Fruit fly (Drosophila melanogaster): ENCODE data around the gene CG8043.
A peak's percentile ranks its signal among the peaks of the same experiment; 100 is the strongest.

The CG8043 gene

DNA sequence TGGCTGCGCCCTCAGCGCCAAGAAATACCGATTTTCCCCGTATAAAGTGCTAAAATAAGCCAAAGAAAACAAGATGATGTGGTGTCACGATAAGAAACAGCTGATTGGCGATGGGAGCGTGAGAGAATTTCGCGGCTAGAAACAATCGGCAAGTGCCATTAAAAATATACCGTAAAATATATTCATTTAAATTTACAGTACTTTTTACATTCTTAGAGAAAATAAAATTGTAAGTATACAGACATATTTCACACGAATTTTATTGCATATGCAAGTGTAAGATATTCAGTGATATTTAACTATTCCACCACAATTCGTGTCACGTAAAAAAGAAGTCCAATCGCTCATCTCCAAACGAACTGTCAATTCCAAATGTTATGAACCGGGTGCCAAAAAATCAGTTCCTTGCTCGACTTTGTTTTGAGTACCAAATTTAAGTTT lies at the start of gene CG8043, which contains the start of the genes Unc50 and CG11755 (continued):
- TF ChIP-seq CG10565 (GFP tag; optimal IDR thresholded peaks at IDR 0.05): no peak
- no peak for TF ChIP-seq sr (GFP tag; IDR thresholded peaks at IDR 0.05)
- TF ChIP-seq CG10979 (tag; optimal IDR thresholded peaks at IDR 0.05): peak; percentile 75
- TF ChIP-seq CG11695 (GFP tag; IDR thresholded peaks at IDR 0.05): peak; percentile 77; the same call in 2 of the 3 replicates
- TF ChIP-seq CG17612 (GFP tag; IDR thresholded peaks at IDR 0.05): no peak
- peak; percentile 99 for TF ChIP-seq sna (GFP tag; IDR thresholded peaks at IDR 0.05; ENCODE audit: partially characterized antibody)
- peak; percentile 87 for TF ChIP-seq Rfx (GFP tag; IDR thresholded peaks at IDR 0.05)
- TF ChIP-seq Blimp-1 (GFP tag; optimal IDR thresholded peaks at IDR 0.05): no peak
- no peak for TF ChIP-seq CG6813 (GFP tag; optimal IDR thresholded peaks at IDR 0.05)
- TF ChIP-seq CG5180 (GFP tag; optimal IDR thresholded peaks at IDR 0.05): peak; percentile 46
- peak; percentile 72 for TF ChIP-seq zfh2 (GFP tag; optimal IDR thresholded peaks at IDR 0.05)
- TF ChIP-seq CG14050 (GFP tag; IDR thresholded peaks at IDR 0.05): peak; percentile 25; the same call in 1 of the 3 replicates
- TF ChIP-seq Abd-B (GFP tag; optimal IDR thresholded peaks at IDR 0.05): peak; percentile 83
- TF ChIP-seq slbo (GFP tag; IDR thresholded peaks at IDR 0.05): peak; percentile 83
- peak; percentile 73 for TF ChIP-seq dmrt99B (tag; optimal IDR thresholded peaks at IDR 0.05)
- TF ChIP-seq CrebB (tag; optimal IDR thresholded peaks at IDR 0.05): peak; percentile 64
- TF ChIP-seq CHES-1-like (GFP tag; optimal IDR thresholded peaks at IDR 0.05): peak; percentile 33
- TF ChIP-seq CG11696 (GFP tag; IDR thresholded peaks at IDR 0.05): no peak
- TF ChIP-seq da (GFP tag; optimal IDR thresholded peaks at IDR 0.05): no peak
- TF ChIP-seq CG31365 (tag; optimal IDR thresholded peaks at IDR 0.05): peak; percentile 19
- peak; percentile 36; the same call in 1 of the 2 replicates for TF ChIP-seq Ada2b (GFP tag; IDR thresholded peaks at IDR 0.05)
- no peak for TF ChIP-seq stc (GFP tag; IDR thresholded peaks at IDR 0.05)
- TF ChIP-seq CG9727 (GFP tag; optimal IDR thresholded peaks at IDR 0.05): peak; percentile 82
- TF ChIP-seq dati (GFP tag; IDR thresholded peaks at IDR 0.05): no peak
- TF ChIP-seq CG11723 (GFP tag; optimal IDR thresholded peaks at IDR 0.05): peak; percentile 49
- peak; percentile 75; the same call in 2 of the 3 replicates for TF ChIP-seq jigr1 (GFP tag; IDR thresholded peaks at IDR 0.05)
- peak; percentile 56 for TF ChIP-seq HHEX (GFP tag; optimal IDR thresholded peaks at IDR 0.05)
- TF ChIP-seq bigmax (GFP tag; optimal IDR thresholded peaks at IDR 0.05): no peak
- peak; percentile 82 for TF ChIP-seq CG2678 (tag; optimal IDR thresholded peaks at IDR 0.05)
- no peak for TF ChIP-seq CG43689 (GFP tag; IDR thresholded peaks at IDR 0.05)
- peak; percentile 87 for TF ChIP-seq CG12391 (tag; optimal IDR thresholded peaks at IDR 0.05)
- no peak for TF ChIP-seq nau (GFP tag; optimal IDR thresholded peaks at IDR 0.05)
- peak; percentile 57 for TF ChIP-seq Six4 (GFP tag; optimal IDR thresholded peaks at IDR 0.05)
- TF ChIP-seq MESR4 (GFP tag; optimal IDR thresholded peaks at IDR 0.05): peak; percentile 8
- peak; percentile 97 for TF ChIP-seq CG14860 (GFP tag; IDR thresholded peaks at IDR 0.05; ENCODE audit: partially characterized antibody)
- peak; percentile 43 for TF ChIP-seq CG31224 (GFP tag; IDR thresholded peaks at IDR 0.05)
- TF ChIP-seq CG6683 (GFP tag; optimal IDR thresholded peaks at IDR 0.05): no peak
- peak; percentile 17 for TF ChIP-seq oc (tag; optimal IDR thresholded peaks at IDR 0.05)
- peak; percentile 92 for TF ChIP-seq bbx (GFP tag; IDR thresholded peaks at IDR 0.05; ENCODE audit: partially characterized antibody)
- TF ChIP-seq Ets97D (GFP tag; optimal IDR thresholded peaks at IDR 0.05): peak; percentile 74
- peak; percentile 34 for TF ChIP-seq repo (GFP tag; optimal IDR thresholded peaks at IDR 0.05)
- no peak for TF ChIP-seq CG1792 (GFP tag; optimal IDR thresholded peaks at IDR 0.05)
- no peak for TF ChIP-seq sima (GFP tag; optimal IDR thresholded peaks at IDR 0.05)
- TF ChIP-seq usp (GFP tag; optimal IDR thresholded peaks at IDR 0.05): no peak
- TF ChIP-seq abd-A (tag; optimal IDR thresholded peaks at IDR 0.05): no peak
- peak; percentile 78 for TF ChIP-seq vfl (GFP tag; optimal IDR thresholded peaks at IDR 0.05)
- peak; percentile 80 for TF ChIP-seq CG18262 (tag; optimal IDR thresholded peaks at IDR 0.05)
- peak; percentile 72 for TF ChIP-seq maf-S (GFP tag; optimal IDR thresholded peaks at IDR 0.05)
- peak; percentile 34; the same call in 1 of the 2 replicates for TF ChIP-seq CG1024 (GFP tag; IDR thresholded peaks at IDR 0.05)
- peak; percentile 89 for TF ChIP-seq CoRest (tag; optimal IDR thresholded peaks at IDR 0.05)
